Worm (Caenorhabditis elegans) whole organism, L4/young adult: ENCODE data around the gene vha-1.

Experiments
- dao-5 ChIP-seq: sonication (generic microtip); optimal IDR thresholded peaks from 2 replicates; lab custom pipeline; 2016; ENCODE audit warnings: missing genotype, missing genetic modification characterization, moderate library complexity, missing compliant biosample characterization
- him-1 ChIP-seq: sonication (generic microtip); optimal IDR thresholded peaks from 2 replicates; lab custom pipeline; 2016; ENCODE audit warnings: missing genotype, missing genetic modification reagents, missing genetic modification characterization, missing compliant biosample characterization

ce11 chrIII:9775916-9776315, 5.1 kb upstream of the vha-1 start:
- TF ChIP-seq him-1 (tag; lab: Kevin White, UChicago) (no peak), dao-5 (tag; lab: Kevin White, UChicago) (no peak)
